Worm (Caenorhabditis elegans) whole organism, early embryonic: ENCODE results near the gene mlt-8.
"Not testable (repeated sequence)": the region's sequence is repeated elsewhere in the genome, so short reads cannot be mapped to it uniquely, and the experiment has no call there.

Source experiments
- B0310.2 ChIP-seq: sonication (generic microtip); optimal IDR thresholded peaks from 2 replicates; lab custom pipeline; 2016; ENCODE audit warnings: mild to moderate bottlenecking, missing genetic modification characterization, missing compliant biosample characterization
- aly-1 ChIP-seq: sonication (generic microtip); optimal IDR thresholded peaks from 2 replicates; lab custom pipeline; 2016; ENCODE audit warnings: missing genetic modification characterization, missing compliant biosample characterization
- ama-1 ChIP-seq: fragments of 150-350 bp; optimal IDR thresholded peaks from 2 replicates; lab custom pipeline; 2014
- hmg-4 ChIP-seq: fragments of 200-800 bp; sonication (Bioruptor generic); optimal IDR thresholded peaks from 2 replicates; lab custom pipeline; 2018; ENCODE audit warnings: mild to moderate bottlenecking, missing genetic modification characterization, missing compliant biosample characterization
- tra-4 ChIP-seq: sonication (generic microtip); optimal IDR thresholded peaks from 2 replicates; lab custom pipeline; 2017; ENCODE audit warnings: missing genetic modification characterization, missing compliant biosample characterization

DNA sequence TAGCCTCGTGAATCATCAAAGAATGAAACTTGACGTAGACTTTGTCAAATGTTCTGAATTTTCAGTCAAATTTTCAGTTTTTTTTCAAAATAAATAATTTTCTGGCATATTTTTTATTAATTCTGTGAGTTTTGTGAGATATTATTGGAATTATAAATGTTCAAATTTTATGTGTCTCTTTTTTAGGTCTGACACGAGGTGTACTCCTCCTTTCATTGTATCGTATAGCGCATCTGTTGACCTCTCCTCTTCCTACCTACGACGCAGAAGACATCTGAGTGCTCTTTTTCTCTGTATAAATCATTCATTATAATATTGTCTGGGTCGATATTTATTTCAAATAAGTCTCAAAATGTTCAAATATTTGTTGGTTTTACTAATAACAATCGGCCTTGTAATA lies 36.7 kb downstream of the mlt-8 start, which contains the start of gene T27A1.3:
- not testable (repeated sequence) for TF ChIP-seq ama-1 (lab: Kevin White, UChicago); tra-4 (tag; lab: Kevin White, UChicago); hmg-4 (GFP tag; lab: Kevin White, UChicago); B0310.2 (tag; lab: Kevin White, UChicago); aly-1
